Worm (Caenorhabditis elegans) whole organism, midembryonic: ENCODE data around the gene srh-180.

Source experiments
- klf-2 ChIP-seq: fragments of 200-800 bp; sonication (Bioruptor generic); conservative IDR thresholded peaks from 2 replicates; pipeline ENCODE4 v1.3.6; 2022; ENCODE audit warnings: missing genetic modification reagents, missing genetic modification characterization, missing compliant biosample characterization
- ref-1 ChIP-seq: fragments of 200-800 bp; sonication (Bioruptor generic); conservative IDR thresholded peaks from 2 replicates; pipeline ENCODE4 v1.3.6; 2022; ENCODE audit warnings: missing genetic modification reagents, missing genetic modification characterization, missing compliant biosample characterization

- TF ChIP-seq ref-1 (GFP tag; lab: Robert Waterston, UW) (no peak), klf-2 (GFP tag; lab: Robert Waterston, UW) (no peak)
Measured at ce11 chrV:16271121-16271520, 46.2 kb upstream of the srh-180 start, which contains the start of gene T13F3.6.
